Fruit fly (Drosophila melanogaster): ENCODE measurements around the gene CG34384.

DNA sequence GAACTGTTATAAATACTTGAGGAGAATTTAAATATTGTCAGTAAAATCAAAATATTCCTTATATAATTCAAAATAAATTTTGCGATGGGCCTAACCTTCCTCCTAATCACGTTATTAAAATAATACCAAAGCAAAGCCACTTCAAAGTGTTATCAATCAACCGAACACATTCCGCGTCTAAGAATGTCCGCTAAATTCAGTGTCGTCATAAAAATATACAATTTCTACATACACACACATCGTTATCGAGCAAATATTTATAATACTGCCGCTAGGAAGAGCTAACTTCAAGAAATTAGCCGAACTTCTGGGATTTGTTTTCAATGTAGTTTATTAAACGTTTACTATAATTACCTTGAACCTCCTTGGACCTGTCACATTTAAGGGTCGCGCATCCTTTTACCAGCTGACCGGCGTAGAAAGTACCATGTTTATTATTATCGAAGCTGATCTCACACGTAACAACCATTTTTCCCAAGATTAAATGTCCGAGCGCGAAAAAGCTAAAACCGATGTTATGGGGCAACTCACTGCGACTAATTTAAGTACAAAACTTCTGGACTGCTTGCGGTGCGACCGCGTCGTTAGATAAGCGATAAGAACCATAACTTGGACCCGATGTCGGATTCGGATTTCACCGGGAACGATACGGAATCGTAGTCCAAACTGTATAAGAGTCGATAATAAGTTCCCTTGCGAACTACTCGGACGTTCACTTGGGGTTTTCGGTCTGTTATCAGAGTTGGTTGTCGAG is 31.1 kb upstream of the CG34384 start, which contains the start of gene CG18747:
- no peak for TF ChIP-seq usp (GFP tag; optimal IDR thresholded peaks at IDR 0.05)
- TF ChIP-seq EcR (GFP tag; optimal IDR thresholded peaks at IDR 0.05): no peak
- no peak for TF ChIP-seq Dll (optimal IDR thresholded peaks at IDR 0.05)
- TF ChIP-seq CG8478 (optimal IDR thresholded peaks at IDR 0.05): no peak
- no peak for TF ChIP-seq psq (optimal IDR thresholded peaks at IDR 0.05)

Data from whole organism.